Worm (Caenorhabditis elegans): ENCODE measurements around the gene lec-3.

DNA sequence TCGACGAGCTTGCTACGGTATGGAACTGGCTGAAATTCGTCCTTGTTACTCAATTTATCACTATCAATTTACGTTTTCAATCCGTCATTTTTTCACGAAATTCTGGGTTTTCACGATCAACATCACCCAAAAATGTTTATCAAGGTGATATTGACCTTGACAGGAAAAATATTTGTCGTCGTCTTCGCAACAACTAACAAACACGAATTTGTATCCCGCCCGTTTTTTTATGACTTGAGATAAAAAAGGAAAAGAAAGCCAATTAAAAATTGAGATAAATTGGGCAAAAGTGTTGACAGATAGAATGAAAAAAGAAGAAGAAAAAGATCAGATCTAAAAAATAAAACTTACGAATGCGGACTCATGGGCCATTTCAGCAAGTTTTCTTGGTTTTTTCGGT lies 20.0 kb downstream of the lec-3 start:
- no peak for TF ChIP-seq tbx-8 (GFP tag; optimal IDR thresholded peaks at IDR 0.05)
- no peak for TF ChIP-seq nhr-12 (tag; optimal IDR thresholded peaks at IDR 0.05)
- TF ChIP-seq lin-13 (tag; optimal IDR thresholded peaks at IDR 0.05): no peak
- no peak for TF ChIP-seq pha-4 (tag; optimal IDR thresholded peaks at IDR 0.05)
- no peak for TF ChIP-seq unc-62 (GFP tag; optimal IDR thresholded peaks at IDR 0.05)
- no peak for TF ChIP-seq snpc-4 (tag; optimal IDR thresholded peaks at IDR 0.05)

All from whole organism, mixed stage, embryonic.